Fruit fly (Drosophila melanogaster) whole organism, embryonic: Measurements from ENCODE around the gene CG1999.

Source experiments
- Antp ChIP-seq: fragments of 200-800 bp; sonication (Bioruptor generic); optimal IDR thresholded peaks from 3 replicates; lab custom pipeline; 2016; ENCODE audit warnings: missing biosample characterization, missing genetic modification characterization
- BEAF-32 ChIP-seq: fragments of 200-800 bp; sonication (Bioruptor generic); optimal IDR thresholded peaks from 3 replicates; lab custom pipeline; 2017; ENCODE audit warnings: missing biosample characterization, missing genetic modification characterization, mild to moderate bottlenecking, moderate library complexity, missing genetic modification reagents
- CG10321 ChIP-seq: fragments of 200-800 bp; sonication (Bioruptor generic); IDR thresholded peaks from 2 replicates; pipeline ENCODE4 v1.3.6; 2022; ENCODE audit warnings: missing biosample characterization, missing genetic modification characterization
- CG10979 ChIP-seq: fragments of 200-800 bp; sonication (Bioruptor generic); optimal IDR thresholded peaks from 2 replicates; lab custom pipeline; 2018; ENCODE audit warnings: missing biosample characterization, mild to moderate bottlenecking, missing genetic modification characterization, moderate library complexity
- CG11456 ChIP-seq: fragments of 200-800 bp; sonication (Bioruptor generic); IDR thresholded peaks from 3 replicates; pipeline ENCODE4 v1.3.6; 2022; ENCODE audit warnings: missing biosample characterization, missing genetic modification characterization
- CG11504 ChIP-seq: fragments of 200-800 bp; sonication (Bioruptor generic); optimal IDR thresholded peaks from 3 replicates; lab custom pipeline; 2019; ENCODE audit warnings: missing biosample characterization, mild to moderate bottlenecking, missing genetic modification characterization, moderate library complexity
- CG15269 ChIP-seq: fragments of 200-800 bp; sonication (Bioruptor generic); optimal IDR thresholded peaks from 2 replicates; lab custom pipeline; 2018; ENCODE audit warnings: missing biosample characterization, mild to moderate bottlenecking, missing genetic modification characterization, moderate library complexity
- CG15479 ChIP-seq: fragments of 200-800 bp; sonication (Bioruptor generic); optimal IDR thresholded peaks from 3 replicates; lab custom pipeline; 2019; ENCODE audit warnings: missing biosample characterization, mild to moderate bottlenecking, missing genetic modification characterization, moderate library complexity
- CG17186 ChIP-seq: fragments of 200-800 bp; sonication (Bioruptor generic); optimal IDR thresholded peaks from 3 replicates; lab custom pipeline; 2017; ENCODE audit warnings: missing biosample characterization, missing genetic modification reagents, missing genetic modification characterization
- CG17328 ChIP-seq: fragments of 200-800 bp; sonication (Bioruptor generic); IDR thresholded peaks from 2 replicates; pipeline ENCODE4 v1.3.6; 2022; ENCODE audit warnings: missing biosample characterization, missing genetic modification characterization
- CG17361 ChIP-seq: fragments of 200-800 bp; sonication (Bioruptor generic); IDR thresholded peaks from 3 replicates; pipeline ENCODE4 v1.3.6; 2022; ENCODE audit warnings: missing biosample characterization, missing genetic modification characterization
- CG30020 ChIP-seq: fragments of 200-800 bp; optimal IDR thresholded peaks from 2 replicates; lab custom pipeline; 2019; ENCODE audit warnings: missing biosample characterization, mild to moderate bottlenecking, missing genetic modification characterization, moderate library complexity
- CG30403 ChIP-seq: fragments of 200-800 bp; sonication (Bioruptor generic); optimal IDR thresholded peaks from 3 replicates; lab custom pipeline; 2016; ENCODE audit warnings: missing biosample characterization, missing genetic modification characterization
- CG33557 ChIP-seq: fragments of 200-800 bp; sonication (Bioruptor generic); optimal IDR thresholded peaks from 2 replicates; lab custom pipeline; 2019; ENCODE audit warnings: missing biosample characterization, mild to moderate bottlenecking, missing genetic modification characterization, moderate library complexity
- CG4707 ChIP-seq: fragments of 200-800 bp; sonication (Bioruptor generic); optimal IDR thresholded peaks from 2 replicates; lab custom pipeline; 2018; ENCODE audit warnings: missing biosample characterization, mild to moderate bottlenecking, missing genetic modification characterization, moderate library complexity
- CG6272 ChIP-seq: fragments of 200-800 bp; sonication (Bioruptor generic); IDR thresholded peaks from 2 replicates; pipeline ENCODE4 v1.3.6; 2022; ENCODE audit warnings: missing biosample characterization, missing genetic modification characterization
- CG6791 ChIP-seq: fragments of 200-800 bp; sonication (Bioruptor generic); IDR thresholded peaks from 3 replicates; pipeline ENCODE4 v1.3.6; 2022; ENCODE audit warnings: missing biosample characterization, missing genetic modification characterization; ENCODE audit not compliant: partially characterized antibody
- CG6813 ChIP-seq: fragments of 200-800 bp; sonication (Bioruptor generic); optimal IDR thresholded peaks from 2 replicates; lab custom pipeline; 2017; ENCODE audit warnings: missing biosample characterization, missing genetic modification characterization, mild to moderate bottlenecking, moderate library complexity, missing genetic modification reagents
- CG9609 ChIP-seq: fragments of 200-800 bp; sonication (Bioruptor generic); optimal IDR thresholded peaks from 3 replicates; lab custom pipeline; 2016; ENCODE audit warnings: missing biosample characterization, missing genetic modification characterization
- Doc2 ChIP-seq: fragments of 200-800 bp; sonication (Bioruptor generic); IDR thresholded peaks from 2 replicates; pipeline ENCODE4 v1.3.6; 2022; ENCODE audit warnings: missing biosample characterization, missing genetic modification characterization
- Ets65A ChIP-seq: fragments of 200-800 bp; sonication (Bioruptor generic); peaks from one replicate; lab custom pipeline; 2016; ENCODE audit warnings: missing biosample characterization, missing genetic modification characterization
- Ets97D ChIP-seq: fragments of 200-800 bp; sonication (Bioruptor generic); optimal IDR thresholded peaks from 3 replicates; lab custom pipeline; 2016; ENCODE audit warnings: missing biosample characterization, missing genetic modification characterization
- Gug ChIP-seq: fragments of 200-800 bp; sonication (Bioruptor generic); IDR thresholded peaks from 4 replicates; pipeline ENCODE4 v1.3.6; 2022; ENCODE audit warnings: missing biosample characterization, missing genetic modification characterization
- Hmr ChIP-seq: fragments of 200-800 bp; sonication (Bioruptor generic); optimal IDR thresholded peaks from 3 replicates; lab custom pipeline; 2017; ENCODE audit warnings: mild to moderate bottlenecking, missing biosample characterization, missing genetic modification reagents, missing genetic modification characterization
- Hr51 ChIP-seq, 2 experiments: fragments of 200-800 bp; sonication (Bioruptor generic); optimal IDR thresholded peaks; 2 replicates in 1 of 2; 3 replicates in 1 of 2; lab custom pipeline; 2016 to 2018; ENCODE audit warnings: missing biosample characterization in 2 of 2, missing genetic modification characterization in 2 of 2, mild to moderate bottlenecking in 1 of 2, moderate library complexity in 1 of 2
- Lpt ChIP-seq: fragments of >200 bp; optimal IDR thresholded peaks from 2 replicates; lab custom pipeline; 2018; ENCODE audit warnings: missing biosample characterization, missing genetic modification characterization
- NFAT ChIP-seq: fragments of 200-800 bp; sonication (Bioruptor generic); IDR thresholded peaks from 2 replicates; pipeline ENCODE4 v1.3.6; 2022; ENCODE audit warnings: missing biosample characterization, missing genetic modification characterization
- Nf-YB ChIP-seq: fragments of 200-800 bp; sonication (Bioruptor generic); optimal IDR thresholded peaks from 3 replicates; lab custom pipeline; 2019; ENCODE audit warnings: missing biosample characterization, mild to moderate bottlenecking, missing genetic modification characterization, moderate library complexity
- Opbp ChIP-seq: fragments of 200-800 bp; sonication (Bioruptor generic); IDR thresholded peaks from 3 replicates; pipeline ENCODE4 v1.3.6; 2022; ENCODE audit warnings: missing biosample characterization, missing genetic modification characterization; ENCODE audit not compliant: partially characterized antibody
- Ptx1 ChIP-seq: fragments of 200-800 bp; sonication (Bioruptor generic); IDR thresholded peaks from 2 replicates; pipeline ENCODE4 v1.3.6; 2022; ENCODE audit warnings: missing biosample characterization, missing genetic modification characterization
- Side ChIP-seq: fragments of 200-800 bp; sonication (Bioruptor generic); optimal IDR thresholded peaks from 2 replicates; lab custom pipeline; 2016; ENCODE audit warnings: missing biosample characterization, missing genetic modification characterization
- bab2 ChIP-seq: fragments of 200-800 bp; sonication (Bioruptor generic); optimal IDR thresholded peaks from 2 replicates; lab custom pipeline; 2016; ENCODE audit warnings: missing biosample characterization, missing genetic modification characterization
- bbx ChIP-seq: fragments of 200-800 bp; sonication (Bioruptor generic); IDR thresholded peaks from 2 replicates; pipeline ENCODE4 v1.3.6; 2022; ENCODE audit warnings: missing biosample characterization, missing genetic modification characterization; ENCODE audit not compliant: partially characterized antibody
- dpn ChIP-seq, 2 experiments: fragments of 200-800 bp; sonication (Bioruptor generic); optimal IDR thresholded peaks; 3 replicates each; lab custom pipeline; 2016; ENCODE audit warnings: missing biosample characterization in 2 of 2, missing genetic modification characterization in 2 of 2
- fd102C ChIP-seq: fragments of 200-800 bp; sonication (Bioruptor generic); optimal IDR thresholded peaks from 2 replicates; lab custom pipeline; 2018; ENCODE audit warnings: missing biosample characterization, mild to moderate bottlenecking, missing genetic modification characterization, moderate library complexity
- fu2 ChIP-seq: fragments of 200-800 bp; sonication (Bioruptor generic); optimal IDR thresholded peaks from 2 replicates; lab custom pipeline; 2016; ENCODE audit warnings: missing biosample characterization, missing genetic modification characterization
- mam ChIP-seq: fragments of 200-800 bp; sonication (Bioruptor generic); optimal IDR thresholded peaks from 3 replicates; lab custom pipeline; 2016; ENCODE audit warnings: missing biosample characterization, missing genetic modification characterization
- nerfin-2 ChIP-seq: fragments of 200-800 bp; sonication (Bioruptor generic); IDR thresholded peaks from 2 replicates; pipeline ENCODE4 v1.3.6; 2022; ENCODE audit warnings: missing biosample characterization, missing genetic modification characterization; ENCODE audit not compliant: partially characterized antibody
- nmo ChIP-seq: fragments of 200-800 bp; sonication (Bioruptor generic); optimal IDR thresholded peaks from 2 replicates; lab custom pipeline; 2018; ENCODE audit warnings: missing biosample characterization, mild to moderate bottlenecking, missing genetic modification characterization, moderate library complexity
- nom ChIP-seq: fragments of 200-800 bp; sonication (Bioruptor generic); optimal IDR thresholded peaks from 2 replicates; lab custom pipeline; 2017; ENCODE audit warnings: missing biosample characterization, missing genetic modification characterization, mild to moderate bottlenecking, moderate library complexity, missing genetic modification reagents
- run ChIP-seq: fragments of 200-800 bp; sonication (Bioruptor generic); optimal IDR thresholded peaks from 3 replicates; lab custom pipeline; 2018; ENCODE audit warnings: missing biosample characterization, mild to moderate bottlenecking, missing genetic modification characterization
- sob ChIP-seq: fragments of 200-800 bp; sonication (Bioruptor generic); IDR thresholded peaks from 2 replicates; pipeline ENCODE4 v1.3.6; 2022; ENCODE audit warnings: missing biosample characterization, missing genetic modification characterization
- stc ChIP-seq: fragments of 200-800 bp; sonication (Bioruptor generic); IDR thresholded peaks from 2 replicates; pipeline ENCODE4 v1.3.6; 2022; ENCODE audit warnings: missing biosample characterization, missing genetic modification characterization
- stwl ChIP-seq: fragments of 200-800 bp; sonication (Bioruptor generic); optimal IDR thresholded peaks from 3 replicates; lab custom pipeline; 2018; ENCODE audit warnings: missing biosample characterization, mild to moderate bottlenecking, missing genetic modification characterization, moderate library complexity
- tx ChIP-seq: fragments of 200-800 bp; sonication (Bioruptor generic); optimal IDR thresholded peaks from 2 replicates; lab custom pipeline; 2016; ENCODE audit warnings: missing biosample characterization, missing genetic modification characterization
- vnd ChIP-seq: fragments of 200-800 bp; sonication (Bioruptor generic); IDR thresholded peaks from 3 replicates; pipeline ENCODE4 v1.3.6; 2022; ENCODE audit warnings: missing biosample characterization, missing genetic modification characterization; ENCODE audit not compliant: partially characterized antibody
- zfh1 ChIP-seq: fragments of 200-800 bp; sonication (Bioruptor generic); IDR thresholded peaks from 3 replicates; pipeline ENCODE4 v1.3.6; 2022; ENCODE audit warnings: missing biosample characterization, missing genetic modification characterization

CG1999 gene

DNA sequence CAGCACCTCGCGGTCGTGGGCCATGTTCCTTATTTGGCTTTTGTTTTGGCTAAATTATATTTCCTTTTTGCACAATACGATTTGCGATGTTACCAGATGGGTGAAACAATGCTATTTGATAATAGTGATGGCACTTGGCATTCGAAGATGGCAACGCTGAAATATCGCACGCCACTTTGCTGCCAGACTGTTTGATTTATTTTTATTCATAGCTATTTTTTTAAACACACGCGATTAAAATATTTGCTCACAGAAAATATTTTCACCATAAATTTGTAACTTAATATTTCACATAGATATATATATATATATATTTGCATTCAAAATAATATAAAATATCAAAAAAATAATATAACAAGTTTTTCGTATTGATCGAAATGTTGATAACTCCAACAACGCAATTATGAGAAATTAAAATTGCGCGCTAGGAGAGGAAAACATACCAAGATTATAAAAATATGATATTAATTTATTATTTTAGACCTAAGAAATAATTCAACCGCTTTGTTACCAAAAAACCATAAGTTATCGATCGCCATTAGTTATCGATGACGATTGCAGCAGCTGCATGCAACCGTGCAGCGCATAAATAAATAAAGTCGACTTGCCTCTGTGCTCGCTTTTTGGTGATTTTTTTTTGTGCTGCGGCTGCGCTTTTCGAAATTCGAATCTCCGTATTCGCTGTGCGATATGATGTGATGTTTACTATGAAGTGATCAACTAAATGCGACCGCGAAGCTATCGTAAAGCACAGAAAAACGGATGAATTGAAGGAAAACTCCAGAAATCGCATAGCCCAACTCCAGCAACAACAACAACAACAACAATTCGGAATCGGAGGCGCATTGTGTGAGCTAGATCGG lies 34.7 kb upstream of the CG1999 start, which contains the start of the genes Atg5 and Dok (continued):
- TF ChIP-seq fu2 (GFP tag; lab: Kevin White, UChicago): peak; percentile 0
- TF ChIP-seq bbx (GFP tag; lab: Robert Waterston, UW): peak; percentile 14; the same call in 1 of the 2 replicates
- no peak for TF ChIP-seq stc (GFP tag; lab: Robert Waterston, UW)
- peak; percentile 28; the same call in 1 of the 3 replicates for TF ChIP-seq vnd (GFP tag; lab: Robert Waterston, UW)
- TF ChIP-seq nmo (GFP tag; lab: Kevin White, UChicago): peak; percentile 59
- TF ChIP-seq Side: no peak
- TF ChIP-seq Hr51 (GFP tag; optimal IDR thresholded peaks at IDR 0.05; lab: Kevin White, UChicago): peak in 1 of 2 experiments; percentile 20
- no peak for TF ChIP-seq CG4707
- peak; percentile 9 for TF ChIP-seq bab2 (GFP tag; lab: Kevin White, UChicago)
- TF ChIP-seq Doc2 (GFP tag; lab: Robert Waterston, UW): no peak
- peak; percentile 16; the same call in 1 of the 3 replicates for TF ChIP-seq zfh1 (GFP tag; lab: Robert Waterston, UW)
- peak; percentile 2 for TF ChIP-seq CG30020
- TF ChIP-seq CG11456 (GFP tag; lab: Robert Waterston, UW): peak; percentile 46; the same call in 1 of the 3 replicates
- peak; percentile 21 for TF ChIP-seq CG15269 (tag; lab: Kevin White, UChicago)
- TF ChIP-seq Nf-YB: peak; percentile 25
- TF ChIP-seq CG11504 (tag; lab: Kevin White, UChicago): peak; percentile 45
- peak; percentile 45; the same call in 2 of the 4 replicates for TF ChIP-seq Gug (GFP tag; lab: Robert Waterston, UW)
- TF ChIP-seq nom: peak; percentile 17
- TF ChIP-seq Opbp (GFP tag; lab: Robert Waterston, UW): peak; percentile 60
- TF ChIP-seq CG33557 (GFP tag; lab: Kevin White, UChicago): no peak
- TF ChIP-seq Ets97D (GFP tag; lab: Kevin White, UChicago): peak; percentile 17
- peak; percentile 52 for TF ChIP-seq CG30403
- peak; percentile 2 for TF ChIP-seq tx
- TF ChIP-seq sob (GFP tag; lab: Robert Waterston, UW): peak; percentile 51; the same call in 1 of the 2 replicates
- TF ChIP-seq CG17328 (GFP tag; lab: Robert Waterston, UW): peak; percentile 32; the same call in 1 of the 2 replicates
- TF ChIP-seq CG10979: no peak
- TF ChIP-seq CG6272 (GFP tag; lab: Robert Waterston, UW): peak; percentile 49; the same call in 1 of the 2 replicates
- peak; percentile 64 for TF ChIP-seq CG17361
- peak; percentile 29 for TF ChIP-seq Antp (GFP tag; lab: Kevin White, UChicago)
- TF ChIP-seq dpn (GFP tag; optimal IDR thresholded peaks at IDR 0.05; lab: Kevin White, UChicago): peak in 1 of 2 experiments; percentile 44
- no peak for TF ChIP-seq Lpt (GFP tag; lab: Kevin White, UChicago)
- peak; percentile 59 for TF ChIP-seq CG15479 (GFP tag; lab: Kevin White, UChicago)
- peak; percentile 52 for TF ChIP-seq Ptx1 (GFP tag; lab: Robert Waterston, UW)
- no peak for TF ChIP-seq CG10321 (GFP tag; lab: Robert Waterston, UW)
- TF ChIP-seq CG9609: peak; percentile 33
- TF ChIP-seq NFAT (GFP tag; lab: Robert Waterston, UW): 0 out of 2 replicates have a peak, but pooled peaks have one; percentile 26
- TF ChIP-seq mam: peak; percentile 16
- peak; percentile 67 for TF ChIP-seq CG6791 (GFP tag; lab: Robert Waterston, UW)
- TF ChIP-seq CG6813: no peak
- no peak for TF ChIP-seq CG17186 (GFP tag; lab: Kevin White, UChicago)
- TF ChIP-seq nerfin-2 (GFP tag; lab: Robert Waterston, UW): peak; percentile 16; the same call in 1 of the 2 replicates
- peak; percentile 78 for TF ChIP-seq stwl
- peak; percentile 65 for TF ChIP-seq Hmr (GFP tag; lab: Kevin White, UChicago)
- TF ChIP-seq BEAF-32: peak; percentile 81
- TF ChIP-seq fd102C (GFP tag; lab: Kevin White, UChicago): no peak
- peak; percentile 94 for TF ChIP-seq Ets65A (GFP tag; lab: Kevin White, UChicago)
- no peak for TF ChIP-seq run (tag; lab: Kevin White, UChicago)
